Fruit fly (Drosophila melanogaster) whole organism, pupa: ENCODE results near the gene Lamtor5.

Experiments
- CG12605 ChIP-seq: fragments of 200-800 bp; sonication (Bioruptor generic); IDR thresholded peaks from 2 replicates; pipeline ENCODE4 v1.3.6; 2022; ENCODE audit warnings: missing biosample characterization, missing genetic modification characterization
- CG14655 ChIP-seq: fragments of 200-800 bp; sonication (Bioruptor generic); optimal IDR thresholded peaks from 3 replicates; lab custom pipeline; 2017; ENCODE audit warnings: mild to moderate bottlenecking, missing biosample characterization, missing genetic modification reagents, missing genetic modification characterization
- CG32121 ChIP-seq: fragments of 200-800 bp; sonication (Bioruptor generic); IDR thresholded peaks from 2 replicates; pipeline ENCODE4 v1.3.6; 2022; ENCODE audit warnings: missing biosample characterization, missing genetic modification characterization
- EcR ChIP-seq: fragments of 200-800 bp; sonication (Bioruptor generic); optimal IDR thresholded peaks from 3 replicates; lab custom pipeline; 2019; ENCODE audit warnings: missing biosample characterization, missing genetic modification characterization, mild to moderate bottlenecking, moderate library complexity, missing genetic modification reagents
- Pif1B ChIP-seq: fragments of 200-800 bp; sonication (Bioruptor generic); optimal IDR thresholded peaks from 3 replicates; lab custom pipeline; 2016; ENCODE audit warnings: missing biosample characterization, missing genetic modification characterization

The Lamtor5 gene

DNA sequence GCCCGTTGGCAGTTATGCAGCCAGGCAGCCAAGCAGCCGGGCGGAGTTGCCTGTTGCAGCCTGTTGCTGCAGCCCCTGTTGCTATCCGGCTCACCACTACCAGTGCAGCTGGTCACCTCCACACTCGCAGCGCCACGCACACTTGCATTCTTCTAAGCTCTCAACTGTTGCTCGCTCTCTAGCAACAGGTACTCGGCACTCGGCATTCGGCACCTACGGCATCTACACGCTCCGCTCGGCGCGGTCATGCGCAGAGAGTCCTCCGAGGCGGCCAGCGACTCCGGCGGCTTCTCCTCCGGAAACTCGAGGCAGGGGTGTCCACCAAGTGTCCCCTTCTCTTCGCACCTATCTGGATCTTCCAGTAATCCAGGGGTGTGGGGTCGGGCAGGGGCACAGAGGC is 47.6 kb downstream of the Lamtor5 start:
- no peak for TF ChIP-seq CG14655 (GFP tag; lab: Kevin White, UChicago)
- TF ChIP-seq EcR, result no peak
- TF ChIP-seq CG32121 (GFP tag; lab: Robert Waterston, UW), result no peak
- TF ChIP-seq CG12605 (GFP tag; lab: Robert Waterston, UW), result peak; percentile 93
- no peak for TF ChIP-seq Pif1B
